Fruit fly (Drosophila melanogaster) whole organism, embryonic: Measurements from ENCODE around the gene bun.

Experiments used
- Adf1 ChIP-seq: fragments of 200-800 bp; sonication (Bioruptor generic); IDR thresholded peaks from 2 replicates; pipeline ENCODE4 v1.3.6; 2022; ENCODE audit warnings: missing biosample characterization, missing genetic modification characterization
- Blimp-1 ChIP-seq: fragments of 200-800 bp; sonication (Bioruptor generic); optimal IDR thresholded peaks from 3 replicates; lab custom pipeline; 2018; ENCODE audit warnings: missing biosample characterization, missing genetic modification characterization, mild to moderate bottlenecking, moderate library complexity, missing genetic modification reagents
- BtbVII ChIP-seq: fragments of 200-800 bp; sonication (Bioruptor generic); optimal IDR thresholded peaks from 3 replicates; lab custom pipeline; 2017; ENCODE audit warnings: missing biosample characterization, mild to moderate bottlenecking, missing genetic modification characterization
- CG10565 ChIP-seq: fragments of 200-800 bp; sonication (Bioruptor generic); optimal IDR thresholded peaks from 3 replicates; lab custom pipeline; 2016; ENCODE audit warnings: missing biosample characterization, mild to moderate bottlenecking, missing genetic modification characterization
- CG1233 ChIP-seq: fragments of 200-800 bp; sonication (Bioruptor generic); optimal IDR thresholded peaks from 4 replicates; lab custom pipeline; 2018; ENCODE audit warnings: missing biosample characterization, mild to moderate bottlenecking, missing genetic modification characterization
- CG12769 ChIP-seq: fragments of 200-800 bp; sonication (Bioruptor generic); optimal IDR thresholded peaks from 2 replicates; lab custom pipeline; 2019; ENCODE audit warnings: missing biosample characterization, mild to moderate bottlenecking, missing genetic modification characterization, moderate library complexity
- CG15479 ChIP-seq: fragments of 200-800 bp; sonication (Bioruptor generic); optimal IDR thresholded peaks from 3 replicates; lab custom pipeline; 2019; ENCODE audit warnings: missing biosample characterization, mild to moderate bottlenecking, missing genetic modification characterization, moderate library complexity
- CG1602 ChIP-seq: fragments of 200-800 bp; sonication (Bioruptor generic); optimal IDR thresholded peaks from 3 replicates; lab custom pipeline; 2016; ENCODE audit warnings: missing biosample characterization, missing genetic modification characterization
- CG17802 ChIP-seq: fragments of 200-800 bp; sonication (Bioruptor generic); optimal IDR thresholded peaks from 2 replicates; lab custom pipeline; 2018; ENCODE audit warnings: missing biosample characterization, mild to moderate bottlenecking, missing genetic modification characterization, moderate library complexity
- CG18011 ChIP-seq: fragments of 200-800 bp; sonication (Bioruptor generic); optimal IDR thresholded peaks from 2 replicates; lab custom pipeline; 2017; ENCODE audit warnings: missing biosample characterization, missing genetic modification characterization, mild to moderate bottlenecking, moderate library complexity, missing genotype
- CG31224 ChIP-seq: fragments of 200-800 bp; sonication (Bioruptor generic); IDR thresholded peaks from 2 replicates; pipeline ENCODE4 v1.3.6; 2022; ENCODE audit warnings: missing biosample characterization, missing genetic modification characterization
- CG3838 ChIP-seq: fragments of 200-800 bp; sonication (Bioruptor generic); optimal IDR thresholded peaks from 3 replicates; lab custom pipeline; 2016; ENCODE audit warnings: missing biosample characterization, missing genetic modification characterization
- CG4360 ChIP-seq: fragments of 200-800 bp; sonication (Bioruptor generic); IDR thresholded peaks from 2 replicates; pipeline ENCODE4 v1.3.6; 2022; ENCODE audit warnings: missing biosample characterization, missing genetic modification characterization
- CG6689 ChIP-seq: fragments of 200-800 bp; sonication (Bioruptor generic); IDR thresholded peaks from 2 replicates; pipeline ENCODE4 v1.3.6; 2022; ENCODE audit warnings: missing biosample characterization, missing genetic modification characterization
- CG7963 ChIP-seq: fragments of 200-800 bp; sonication (Bioruptor generic); IDR thresholded peaks from 3 replicates; pipeline ENCODE4 v1.3.6; 2022; ENCODE audit warnings: missing biosample characterization, missing genetic modification characterization; ENCODE audit not compliant: partially characterized antibody
- CTCF ChIP-seq: fragments of 200-800 bp; sonication (Bioruptor generic); optimal IDR thresholded peaks from 2 replicates; lab custom pipeline; 2017; ENCODE audit warnings: missing biosample characterization, mild to moderate bottlenecking, missing genetic modification characterization, moderate library complexity
- CrebB ChIP-seq: fragments of 200-800 bp; sonication (Bioruptor generic); optimal IDR thresholded peaks from 3 replicates; lab custom pipeline; 2018; ENCODE audit warnings: missing biosample characterization, mild to moderate bottlenecking, missing genetic modification characterization
- Dp ChIP-seq: fragments of 200-800 bp; sonication (Bioruptor generic); optimal IDR thresholded peaks from 2 replicates; lab custom pipeline; 2018; ENCODE audit warnings: missing biosample characterization, mild to moderate bottlenecking, missing genetic modification characterization, moderate library complexity
- Dref ChIP-seq: fragments of 200-800 bp; sonication (Bioruptor generic); IDR thresholded peaks from 2 replicates; pipeline ENCODE4 v1.3.6; 2022; ENCODE audit warnings: missing biosample characterization, missing genetic modification characterization
- Ets65A ChIP-seq: fragments of 200-800 bp; sonication (Bioruptor generic); peaks from one replicate; lab custom pipeline; 2016; ENCODE audit warnings: missing biosample characterization, missing genetic modification characterization
- Fer3 ChIP-seq: fragments of 200-800 bp; sonication (Bioruptor generic); optimal IDR thresholded peaks from 2 replicates; lab custom pipeline; 2018; ENCODE audit warnings: missing biosample characterization, mild to moderate bottlenecking, missing genetic modification characterization, moderate library complexity
- GATAe ChIP-seq: fragments of 200-800 bp; sonication (Bioruptor generic); conservative IDR thresholded peaks from 2 replicates; pipeline ENCODE4 v1.3.6; 2022; ENCODE audit warnings: missing biosample characterization, missing genetic modification characterization
- HHEX ChIP-seq: fragments of 200-800 bp; sonication (Bioruptor generic); optimal IDR thresholded peaks from 3 replicates; lab custom pipeline; 2017; ENCODE audit warnings: missing biosample characterization, mild to moderate bottlenecking, missing genetic modification characterization, missing genetic modification reagents
- HLH3B ChIP-seq: fragments of 200-800 bp; sonication (Bioruptor generic); IDR thresholded peaks from 2 replicates; pipeline ENCODE4 v1.3.6; 2022; ENCODE audit warnings: missing biosample characterization, missing genetic modification characterization
- Hr78 ChIP-seq, 2 experiments: fragments of 200-800 bp in 1 of 2; fragments of >200 bp in 1 of 2; sonication (Bioruptor generic) in 1 of 2; optimal IDR thresholded peaks; 2 replicates each; lab custom pipeline; 2017 to 2019; ENCODE audit warnings: missing biosample characterization in 2 of 2, missing genetic modification characterization in 2 of 2, mild to moderate bottlenecking in 1 of 2, moderate library complexity in 1 of 2
- Kr ChIP-seq: fragments of 200-800 bp; sonication (Bioruptor generic); optimal IDR thresholded peaks from 2 replicates; lab custom pipeline; 2017; ENCODE audit warnings: missing biosample characterization, mild to moderate bottlenecking, missing genetic modification characterization
- Max ChIP-seq: fragments of 200-800 bp; sonication (Bioruptor generic); optimal IDR thresholded peaks from 2 replicates; lab custom pipeline; 2016; ENCODE audit warnings: missing biosample characterization, mild to moderate bottlenecking, missing genetic modification characterization
- NK7.1 ChIP-seq: fragments of 200-800 bp; sonication (Bioruptor generic); optimal IDR thresholded peaks from 3 replicates; lab custom pipeline; 2016; ENCODE audit warnings: missing biosample characterization, missing genetic modification characterization
- Ravus ChIP-seq: fragments of 200-800 bp; sonication (Bioruptor generic); IDR thresholded peaks from 2 replicates; pipeline ENCODE4 v1.3.6; 2022; ENCODE audit warnings: missing biosample characterization, missing genetic modification characterization
- Rfx ChIP-seq: fragments of 200-800 bp; sonication (Bioruptor generic); IDR thresholded peaks from 2 replicates; pipeline ENCODE4 v1.3.6; 2022; ENCODE audit warnings: missing biosample characterization, missing genetic modification characterization
- Sry-δ ChIP-seq: fragments of 200-800 bp; sonication (Bioruptor generic); optimal IDR thresholded peaks from 2 replicates; lab custom pipeline; 2016; ENCODE audit warnings: missing biosample characterization, missing genetic modification characterization
- TFAM ChIP-seq: fragments of 200-800 bp; sonication (Bioruptor generic); optimal IDR thresholded peaks from 2 replicates; lab custom pipeline; 2017; ENCODE audit warnings: missing biosample characterization, missing genetic modification characterization, inconsistent platforms
- al ChIP-seq: fragments of 200-800 bp; sonication (Bioruptor generic); IDR thresholded peaks from 2 replicates; pipeline ENCODE4 v1.3.6; 2022; ENCODE audit warnings: missing biosample characterization, missing genetic modification characterization
- bowl ChIP-seq: fragments of 200-800 bp; sonication (Bioruptor generic); IDR thresholded peaks from 2 replicates; pipeline ENCODE4 v1.3.6; 2022; ENCODE audit warnings: missing biosample characterization, missing genetic modification characterization
- cad ChIP-seq: fragments of >200 bp; optimal IDR thresholded peaks from 2 replicates; lab custom pipeline; 2017; ENCODE audit warnings: missing biosample characterization, missing genetic modification characterization
- dati ChIP-seq: fragments of 200-800 bp; sonication (Bioruptor generic); IDR thresholded peaks from 2 replicates; pipeline ENCODE4 v1.3.6; 2022; ENCODE audit warnings: missing biosample characterization, missing genetic modification characterization
- ewg ChIP-seq: fragments of 200-800 bp; sonication (Bioruptor generic); optimal IDR thresholded peaks from 3 replicates; lab custom pipeline; 2017; ENCODE audit warnings: mild to moderate bottlenecking, missing biosample characterization, missing genetic modification reagents, missing genetic modification characterization
- fd102C ChIP-seq: fragments of 200-800 bp; sonication (Bioruptor generic); optimal IDR thresholded peaks from 2 replicates; lab custom pipeline; 2018; ENCODE audit warnings: missing biosample characterization, mild to moderate bottlenecking, missing genetic modification characterization, moderate library complexity
- fd64A ChIP-seq: fragments of 200-800 bp; sonication (Bioruptor generic); optimal IDR thresholded peaks from 3 replicates; lab custom pipeline; 2018; ENCODE audit warnings: missing biosample characterization, mild to moderate bottlenecking, missing genetic modification characterization
- gfzf ChIP-seq: fragments of 200-800 bp; sonication (Bioruptor generic); optimal IDR thresholded peaks from 2 replicates; lab custom pipeline; 2016; ENCODE audit warnings: missing biosample characterization, mild to moderate bottlenecking, missing genetic modification characterization, moderate library complexity
- hkb ChIP-seq, 2 experiments: fragments of 200-800 bp in 1 of 2; fragments of >200 bp in 1 of 2; sonication (Bioruptor generic) in 1 of 2; IDR thresholded peaks in 1 of 2; optimal IDR thresholded peaks in 1 of 2; 2 replicates each; pipeline versions ENCODE4 v1.3.6 to Lab custom; 2017 to 2022; ENCODE audit warnings: missing biosample characterization in 1 of 2, missing genetic modification characterization in 1 of 2
- jumu ChIP-seq: fragments of 200-800 bp; sonication (Bioruptor generic); optimal IDR thresholded peaks from 3 replicates; lab custom pipeline; 2016; ENCODE audit warnings: missing biosample characterization, missing genetic modification characterization
- maf-S ChIP-seq: fragments of 200-800 bp; sonication (Bioruptor generic); optimal IDR thresholded peaks from 2 replicates; lab custom pipeline; 2016; ENCODE audit warnings: missing biosample characterization, missing genetic modification characterization
- nerfin-2 ChIP-seq: fragments of 200-800 bp; sonication (Bioruptor generic); IDR thresholded peaks from 2 replicates; pipeline ENCODE4 v1.3.6; 2022; ENCODE audit warnings: missing biosample characterization, missing genetic modification characterization; ENCODE audit not compliant: partially characterized antibody
- org-1 ChIP-seq: fragments of 200-800 bp; sonication (Bioruptor generic); optimal IDR thresholded peaks from 2 replicates; lab custom pipeline; 2017; ENCODE audit warnings: missing biosample characterization, missing genetic modification characterization
- ro ChIP-seq: fragments of 200-800 bp; sonication (Bioruptor generic); IDR thresholded peaks from 2 replicates; pipeline ENCODE4 v1.3.6; 2022; ENCODE audit warnings: missing biosample characterization, missing genetic modification characterization
- sc ChIP-seq, 3 experiments: fragments of >200 bp in 2 of 3; fragments of 200-800 bp in 1 of 3; sonication (Bioruptor generic) in 1 of 3; optimal IDR thresholded peaks; 2 replicates in 2 of 3; 3 replicates in 1 of 3; lab custom pipeline; 2017; ENCODE audit warnings: mild to moderate bottlenecking in 1 of 3, missing biosample characterization in 1 of 3, missing genetic modification characterization in 1 of 3, missing genetic modification reagents in 1 of 3
- sug ChIP-seq: fragments of 200-800 bp; optimal IDR thresholded peaks from 2 replicates; lab custom pipeline; 2019; ENCODE audit warnings: missing biosample characterization, mild to moderate bottlenecking, missing genetic modification characterization, moderate library complexity
- tap ChIP-seq: fragments of 200-800 bp; optimal IDR thresholded peaks from 3 replicates; lab custom pipeline; 2019; ENCODE audit warnings: missing biosample characterization, mild to moderate bottlenecking, missing genetic modification characterization, moderate library complexity
- usp ChIP-seq: fragments of >200 bp; optimal IDR thresholded peaks from 2 replicates; lab custom pipeline; 2017; ENCODE audit warnings: missing biosample characterization, missing genetic modification characterization
- zen2 ChIP-seq: fragments of 200-800 bp; sonication (Bioruptor generic); IDR thresholded peaks from 3 replicates; pipeline ENCODE4 v1.3.6; 2022; ENCODE audit warnings: missing biosample characterization, missing genetic modification characterization; ENCODE audit not compliant: partially characterized antibody

The bun gene

dm6 chr2L:12542018-12542417, 4.4 kb downstream of the bun start (continued):
- TF ChIP-seq usp (GFP tag; lab: Kevin White, UChicago): no peak
- no peak for TF ChIP-seq CG10565 (GFP tag; lab: Kevin White, UChicago)
- TF ChIP-seq cad (GFP tag; lab: Kevin White, UChicago): no peak
- TF ChIP-seq CG1233 (GFP tag; lab: Kevin White, UChicago): no peak
- TF ChIP-seq BtbVII (GFP tag; lab: Kevin White, UChicago): peak; percentile 72
- TF ChIP-seq Blimp-1: no peak
- no peak for TF ChIP-seq jumu (GFP tag; lab: Kevin White, UChicago)
- no peak for TF ChIP-seq Kr (GFP tag; lab: Kevin White, UChicago)
- TF ChIP-seq CTCF (GFP tag; lab: Kevin White, UChicago): no peak
- no peak for TF ChIP-seq Max
- no peak for TF ChIP-seq Hr78 (GFP tag; optimal IDR thresholded peaks at IDR 0.05; lab: Kevin White, UChicago)
- no peak for TF ChIP-seq Ets65A (GFP tag; lab: Kevin White, UChicago)
- TF ChIP-seq CG12769 (tag; lab: Kevin White, UChicago): no peak
- no peak for TF ChIP-seq CG17802 (tag; lab: Kevin White, UChicago)
- TF ChIP-seq CG3838: no peak
- no peak for TF ChIP-seq CG7963
- no peak for TF ChIP-seq fd102C (GFP tag; lab: Kevin White, UChicago)
- no peak for TF ChIP-seq Dp
- TF ChIP-seq Rfx (GFP tag; lab: Robert Waterston, UW): peak; percentile 82
- no peak for TF ChIP-seq CG18011 (GFP tag; lab: Kevin White, UChicago)
- TF ChIP-seq Sry-δ: no peak
- no peak for TF ChIP-seq ro
- no peak for TF ChIP-seq CG1602 (GFP tag; lab: Kevin White, UChicago)
- peak; percentile 10 for TF ChIP-seq org-1 (GFP tag; lab: Kevin White, UChicago)
- TF ChIP-seq gfzf (GFP tag; lab: Kevin White, UChicago): no peak
- peak; percentile 33 for TF ChIP-seq HHEX
- TF ChIP-seq Adf1: no peak; the same call in 1 of the 2 replicates
- TF ChIP-seq Dref: no peak
- no peak for TF ChIP-seq maf-S (GFP tag; lab: Kevin White, UChicago)
- TF ChIP-seq TFAM: no peak
- TF ChIP-seq CG31224: peak; percentile 50
- TF ChIP-seq sc (optimal IDR thresholded peaks at IDR 0.05; lab: Kevin White, UChicago): no peak
- TF ChIP-seq sc (GFP tag; optimal IDR thresholded peaks at IDR 0.05; lab: Kevin White, UChicago): no peak
- TF ChIP-seq nerfin-2 (GFP tag; lab: Robert Waterston, UW): no peak
- TF ChIP-seq CrebB (tag; lab: Kevin White, UChicago): no peak
- TF ChIP-seq NK7.1 (GFP tag; lab: Kevin White, UChicago): no peak
- no peak for TF ChIP-seq hkb (optimal IDR thresholded peaks at IDR 0.05; lab: Kevin White, UChicago)
- no peak for TF ChIP-seq hkb (GFP tag; IDR thresholded peaks at IDR 0.05; lab: Robert Waterston, UW)
- no peak for TF ChIP-seq dati
- TF ChIP-seq ewg (GFP tag; lab: Kevin White, UChicago): no peak
- no peak for TF ChIP-seq HLH3B (GFP tag; lab: Robert Waterston, UW)
- no peak for TF ChIP-seq zen2 (GFP tag; lab: Robert Waterston, UW)
- TF ChIP-seq CG4360 (GFP tag; lab: Robert Waterston, UW): no peak
- TF ChIP-seq Ravus (GFP tag; lab: Robert Waterston, UW): no peak
- no peak for TF ChIP-seq bowl (GFP tag; lab: Robert Waterston, UW)
- no peak for TF ChIP-seq GATAe (GFP tag; lab: Robert Waterston, UW)
- no peak for TF ChIP-seq CG6689 (GFP tag; lab: Robert Waterston, UW)
- no peak for TF ChIP-seq CG15479 (GFP tag; lab: Kevin White, UChicago)
- no peak for TF ChIP-seq fd64A (GFP tag; lab: Kevin White, UChicago)
- TF ChIP-seq tap (tag; lab: Kevin White, UChicago): no peak
- TF ChIP-seq Fer3: peak; percentile 79
- TF ChIP-seq sug (tag; lab: Kevin White, UChicago): peak; percentile 50
- peak; percentile 81 for TF ChIP-seq al (GFP tag; lab: Robert Waterston, UW)
